Worm (Caenorhabditis elegans) whole organism, young adult: ENCODE measurements around the gene srx-77.

Source experiments
- C17E4.6 ChIP-seq: fragments of 200-800 bp; sonication (Bioruptor generic); IDR thresholded peaks from 2 replicates; pipeline ENCODE4 v1.3.6; 2022; ENCODE audit warnings: missing genetic modification reagents, missing genetic modification characterization, missing compliant biosample characterization
- D2030.7 ChIP-seq: fragments of 200-800 bp; sonication (Bioruptor generic); IDR thresholded peaks from 2 replicates; pipeline ENCODE4 v1.3.6; 2022; ENCODE audit warnings: missing genetic modification reagents, missing genetic modification characterization, missing compliant biosample characterization
- F22D6.2 ChIP-seq: sonication (generic microtip); optimal IDR thresholded peaks from 2 replicates; lab custom pipeline; 2016; ENCODE audit warnings: mild to moderate bottlenecking, missing genetic modification characterization, missing compliant biosample characterization
- F33H1.4 ChIP-seq: fragments of 200-800 bp; sonication (Bioruptor generic); IDR thresholded peaks from 2 replicates; pipeline ENCODE4 v1.3.6; 2022; ENCODE audit warnings: missing genetic modification reagents, missing genetic modification characterization, missing compliant biosample characterization
- F57A8.1 ChIP-seq: fragments of 200-800 bp; sonication (Bioruptor generic); optimal IDR thresholded peaks from 2 replicates; lab custom pipeline; 2018; ENCODE audit warnings: mild to moderate bottlenecking, missing genetic modification characterization, moderate library complexity, missing compliant biosample characterization
- K12H6.12 ChIP-seq: fragments of 200-800 bp; sonication (Bioruptor generic); optimal IDR thresholded peaks from 2 replicates; lab custom pipeline; 2018; ENCODE audit warnings: mild to moderate bottlenecking, missing genetic modification characterization, missing compliant biosample characterization
- T07F8.4 ChIP-seq: sonication (generic microtip); optimal IDR thresholded peaks from 2 replicates; lab custom pipeline; 2016; ENCODE audit warnings: mild to moderate bottlenecking, missing genetic modification characterization, moderate library complexity, missing compliant biosample characterization
- T26A5.8 ChIP-seq: sonication (generic microtip); optimal IDR thresholded peaks from 2 replicates; lab custom pipeline; 2016; ENCODE audit warnings: missing genetic modification characterization, missing compliant biosample characterization
- Y53F4B.3 ChIP-seq: fragments of 200-800 bp; sonication (Bioruptor generic); IDR thresholded peaks from 2 replicates; pipeline ENCODE4 v1.3.6; 2022; ENCODE audit warnings: missing genetic modification reagents, missing genetic modification characterization, missing compliant biosample characterization
- Y56A3A.18 ChIP-seq: fragments of 200-800 bp; sonication (Bioruptor generic); IDR thresholded peaks from 2 replicates; pipeline ENCODE4 v1.3.6; 2022; ENCODE audit warnings: missing genetic modification reagents, missing genetic modification characterization, missing compliant biosample characterization
- Y79H2A.3 ChIP-seq: fragments of 200-800 bp; sonication (Bioruptor generic); conservative IDR thresholded peaks from 2 replicates; pipeline ENCODE4 v1.3.6; 2022; ENCODE audit warnings: missing genetic modification reagents, missing genetic modification characterization, missing compliant biosample characterization
- ZK185.1 ChIP-seq: sonication (generic microtip); optimal IDR thresholded peaks from 2 replicates; lab custom pipeline; 2016; ENCODE audit warnings: mild to moderate bottlenecking, missing genetic modification characterization, missing compliant biosample characterization; ENCODE audit not compliant: poor library complexity, severe bottlenecking
- aptf-2 ChIP-seq: fragments of 200-800 bp; sonication (Bioruptor generic); conservative IDR thresholded peaks from 2 replicates; pipeline ENCODE4 v1.3.6; 2022; ENCODE audit warnings: missing genetic modification reagents, missing genetic modification characterization, missing compliant biosample characterization
- cebp-1 ChIP-seq, 2 experiments: fragments of 200-800 bp in 1 of 2; sonication (Bioruptor generic) in 1 of 2; sonication (generic microtip) in 1 of 2; IDR thresholded peaks in 1 of 2; optimal IDR thresholded peaks in 1 of 2; 2 replicates each; pipeline versions ENCODE4 v1.3.6 to Lab custom; 2017 to 2022; ENCODE audit warnings: missing compliant biosample characterization in 2 of 2, missing genetic modification characterization in 2 of 2, mild to moderate bottlenecking in 1 of 2, missing genetic modification reagents in 1 of 2, moderate library complexity in 1 of 2
- ceh-91 ChIP-seq: fragments of 200-800 bp; sonication (Bioruptor generic); IDR thresholded peaks from 2 replicates; pipeline ENCODE4 v1.3.6; 2022; ENCODE audit warnings: missing genetic modification reagents, missing genetic modification characterization, missing compliant biosample characterization
- die-1 ChIP-seq: sonication (generic microtip); optimal IDR thresholded peaks from 2 replicates; lab custom pipeline; 2016; ENCODE audit warnings: missing genotype, mild to moderate bottlenecking, missing genetic modification characterization, missing compliant biosample characterization
- dpl-1 ChIP-seq: fragments of 150-350 bp; optimal IDR thresholded peaks from 2 replicates; lab custom pipeline; 2014; ENCODE audit warnings: missing biosample characterization, missing genetic modification reagents, missing genetic modification characterization
- efl-1 ChIP-seq: fragments of 150-350 bp; optimal IDR thresholded peaks from 2 replicates; lab custom pipeline; 2014; ENCODE audit warnings: missing biosample characterization, missing genetic modification reagents, missing genetic modification characterization
- egl-18 ChIP-seq: fragments of 200-800 bp; sonication (Bioruptor generic); IDR thresholded peaks from 2 replicates; pipeline ENCODE4 v1.3.6; 2022; ENCODE audit warnings: missing genetic modification reagents, missing genetic modification characterization, missing compliant biosample characterization
- hlh-12 ChIP-seq: sonication (generic microtip); optimal IDR thresholded peaks from 2 replicates; lab custom pipeline; 2016; ENCODE audit warnings: missing genetic modification characterization, missing compliant biosample characterization
- hmg-1.2 ChIP-seq: fragments of 200-800 bp; sonication (Bioruptor generic); IDR thresholded peaks from 2 replicates; pipeline ENCODE4 v1.3.6; 2022; ENCODE audit warnings: missing genetic modification reagents, missing genetic modification characterization, missing compliant biosample characterization
- hmg-20 ChIP-seq: fragments of 200-800 bp; sonication (Bioruptor generic); IDR thresholded peaks from 2 replicates; pipeline ENCODE4 v1.3.6; 2022; ENCODE audit warnings: missing genetic modification reagents, missing genetic modification characterization, missing compliant biosample characterization
- hsf-1 ChIP-seq: fragments of 200-800 bp; sonication (Bioruptor generic); IDR thresholded peaks from 2 replicates; pipeline ENCODE4 v1.3.6; 2022; ENCODE audit warnings: missing genetic modification reagents, missing genetic modification characterization, missing compliant biosample characterization
- let-526 ChIP-seq: fragments of 200-800 bp; sonication (Bioruptor generic); IDR thresholded peaks from 2 replicates; pipeline ENCODE4 v1.3.6; 2022; ENCODE audit warnings: missing genetic modification reagents, missing genetic modification characterization, missing compliant biosample characterization
- lin-54 ChIP-seq: fragments of 200-800 bp; sonication (Bioruptor generic); optimal IDR thresholded peaks from 2 replicates; lab custom pipeline; 2018; ENCODE audit warnings: mild to moderate bottlenecking, missing genetic modification characterization, missing compliant biosample characterization
- lsl-1 ChIP-seq: fragments of 200-800 bp; sonication (Bioruptor generic); optimal IDR thresholded peaks from 2 replicates; lab custom pipeline; 2018; ENCODE audit warnings: mild to moderate bottlenecking, missing genetic modification characterization, moderate library complexity, missing compliant biosample characterization
- madf-10 ChIP-seq: sonication (generic microtip); optimal IDR thresholded peaks from 2 replicates; lab custom pipeline; 2016; ENCODE audit warnings: mild to moderate bottlenecking, missing genetic modification characterization, missing compliant biosample characterization
- madf-6 ChIP-seq: fragments of 200-800 bp; sonication (Bioruptor generic); IDR thresholded peaks from 2 replicates; pipeline ENCODE4 v1.3.6; 2022; ENCODE audit warnings: missing genetic modification reagents, missing genetic modification characterization, missing compliant biosample characterization
- madf-8 ChIP-seq: fragments of 200-800 bp; sonication (Bioruptor generic); conservative IDR thresholded peaks from 2 replicates; pipeline ENCODE4 v1.3.6; 2022; ENCODE audit warnings: missing genetic modification reagents, missing genetic modification characterization, missing compliant biosample characterization
- mel-28 ChIP-seq: sonication (generic microtip); optimal IDR thresholded peaks from 2 replicates; lab custom pipeline; 2016; ENCODE audit warnings: borderline replicate concordance, mild to moderate bottlenecking, missing genetic modification characterization, missing compliant biosample characterization
- mes-4 ChIP-seq: sonication (generic microtip); optimal IDR thresholded peaks from 2 replicates; lab custom pipeline; 2016; ENCODE audit warnings: missing genotype, missing genetic modification characterization, missing compliant biosample characterization
- nfyb-1 ChIP-seq: fragments of 200-800 bp; sonication (Bioruptor generic); IDR thresholded peaks from 2 replicates; pipeline ENCODE4 v1.3.6; 2022; ENCODE audit warnings: missing genetic modification reagents, missing genetic modification characterization, missing compliant biosample characterization
- nhr-179 ChIP-seq: sonication (generic microtip); optimal IDR thresholded peaks from 2 replicates; lab custom pipeline; 2016; ENCODE audit warnings: mild to moderate bottlenecking, missing genetic modification characterization, missing compliant biosample characterization
- nhr-80 ChIP-seq: sonication (generic microtip); optimal IDR thresholded peaks from 2 replicates; lab custom pipeline; 2016; ENCODE audit warnings: missing genetic modification characterization, missing compliant biosample characterization
- pha-4 ChIP-seq: fragments of 150-350 bp; sonication (generic microtip); optimal IDR thresholded peaks from 2 replicates; lab custom pipeline; 2014; ENCODE audit warnings: missing biosample characterization, missing genetic modification reagents, missing genetic modification characterization
- xnd-1 ChIP-seq: sonication (generic microtip); optimal IDR thresholded peaks from 2 replicates; lab custom pipeline; 2016; ENCODE audit warnings: missing genotype, missing genetic modification reagents, missing genetic modification characterization, missing compliant biosample characterization
- zim-3 ChIP-seq: sonication (generic microtip); optimal IDR thresholded peaks from 2 replicates; lab custom pipeline; 2017; ENCODE audit warnings: mild to moderate bottlenecking, missing genetic modification characterization, moderate library complexity, missing compliant biosample characterization

The srx-77 gene

DNA sequence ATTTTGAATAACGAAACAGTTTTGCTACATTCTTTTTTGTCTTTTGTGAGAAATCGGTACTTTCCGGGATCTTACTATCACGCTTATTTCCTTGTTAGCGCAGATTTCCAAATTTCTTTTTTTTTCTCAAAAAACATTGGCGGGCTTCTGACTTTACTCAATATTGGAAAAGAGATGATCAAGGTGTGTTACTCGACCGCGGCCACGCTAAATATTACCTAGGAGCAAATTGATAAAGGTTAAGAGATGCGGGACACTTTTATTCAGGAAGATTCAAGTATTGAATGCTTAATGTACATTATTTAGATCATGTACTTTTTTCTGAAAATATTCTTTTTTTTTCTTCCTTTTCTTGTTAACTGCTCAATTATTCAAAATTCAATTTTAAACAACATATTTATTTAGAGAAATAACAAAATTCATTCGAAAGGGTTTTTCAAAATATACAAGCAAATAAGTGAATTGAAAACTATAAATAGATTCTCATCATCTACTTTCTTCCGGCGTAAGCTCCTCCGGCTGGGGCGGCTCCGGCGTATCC lies 21.2 kb downstream of the srx-77 start:
- no peak for TF ChIP-seq F22D6.2
- no peak for TF ChIP-seq hmg-20
- no peak for TF ChIP-seq T26A5.8
- no peak for TF ChIP-seq Y56A3A.18 (GFP tag; lab: Robert Waterston, UW)
- no peak for TF ChIP-seq dpl-1 (GFP tag; lab: Kevin White, UChicago)
- TF ChIP-seq nhr-179 = no peak
- TF ChIP-seq nfyb-1 (GFP tag; lab: Robert Waterston, UW) = no peak

DNA sequence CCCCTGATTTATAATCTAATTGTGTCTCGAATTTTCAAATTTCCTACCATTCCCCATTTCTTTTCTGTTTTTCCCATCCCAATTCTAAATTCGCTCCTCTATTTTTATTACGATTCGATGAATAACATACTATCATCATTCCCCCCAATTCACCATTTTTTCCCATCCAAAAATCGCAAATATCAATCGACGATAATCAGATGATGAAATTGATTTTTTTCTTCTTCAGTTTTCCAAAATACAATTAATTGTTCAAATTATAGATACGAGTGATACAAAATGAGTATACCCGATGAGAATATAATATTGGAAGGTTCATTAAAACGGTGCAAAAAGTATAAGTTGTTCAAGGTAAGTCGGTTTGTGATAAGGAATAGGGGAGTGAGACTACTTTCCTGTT lies 25.8 kb downstream of the srx-77 start, which contains the start of gene soc-1:
TSS of gene soc-1 (plus strand) at position 262 of the 400 bp plus-strand sequence.
- TF ChIP-seq xnd-1 (tag; lab: Kevin White, UChicago) (no peak), mes-4 (tag; lab: Kevin White, UChicago) (no peak), egl-18 (GFP tag; lab: Robert Waterston, UW) (no peak), ceh-91 (GFP tag; lab: Robert Waterston, UW) (no peak), Y53F4B.3 (GFP tag; lab: Robert Waterston, UW) (no peak), K12H6.12 (tag; lab: Kevin White, UChicago) (no peak), Y79H2A.3 (GFP tag; lab: Robert Waterston, UW) (no peak), T07F8.4 (tag; lab: Kevin White, UChicago) (no peak), mel-28 (tag; lab: Kevin White, UChicago) (no peak), let-526 (GFP tag; lab: Robert Waterston, UW) (no peak), C17E4.6 (GFP tag; lab: Robert Waterston, UW) (no peak), F57A8.1 (GFP tag; lab: Kevin White, UChicago) (no peak), zim-3 (tag; lab: Kevin White, UChicago) (no peak), madf-10 (tag; lab: Kevin White, UChicago) (no peak), lin-54 (no peak), ZK185.1 (tag; lab: Kevin White, UChicago) (no peak)
- TF ChIP-seq, all 124 proteins: peak for 0

DNA sequence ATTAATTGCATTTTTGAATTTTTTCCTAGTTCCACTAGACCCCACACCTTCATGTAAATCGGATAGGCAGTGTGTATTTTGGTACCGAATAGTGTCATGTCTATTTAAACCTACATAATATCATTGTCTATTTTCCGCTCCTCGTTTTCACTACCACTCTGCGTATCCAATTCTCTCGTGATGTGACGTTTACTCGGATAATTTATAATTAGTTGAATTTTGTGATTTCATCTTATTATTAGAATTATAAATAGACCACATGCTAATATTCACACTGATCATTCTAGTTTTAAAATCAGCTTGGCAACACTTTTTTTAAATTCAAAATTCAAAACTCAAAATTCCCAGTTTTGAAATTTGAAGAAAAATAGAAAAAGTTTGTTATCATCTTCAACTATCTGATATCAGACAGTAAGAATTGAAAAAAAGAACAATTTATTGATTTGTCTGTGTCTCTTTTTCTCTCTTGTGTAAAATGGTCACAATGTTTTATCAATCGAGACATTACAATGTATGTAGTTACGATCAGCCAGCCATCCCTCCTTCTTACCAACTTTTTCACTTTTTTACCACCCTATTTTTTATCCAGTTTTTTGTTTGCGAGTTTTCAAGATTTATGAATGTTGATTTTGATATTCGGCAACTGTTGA lies 27.9 kb downstream of the srx-77 start:
- no peak for TF ChIP-seq efl-1 (GFP tag; lab: Kevin White, UChicago)
- no peak for TF ChIP-seq die-1 (tag; lab: Kevin White, UChicago)
- TF ChIP-seq nhr-80 = peak; percentile 32
- TF ChIP-seq, all 124 proteins: peak for 1

DNA sequence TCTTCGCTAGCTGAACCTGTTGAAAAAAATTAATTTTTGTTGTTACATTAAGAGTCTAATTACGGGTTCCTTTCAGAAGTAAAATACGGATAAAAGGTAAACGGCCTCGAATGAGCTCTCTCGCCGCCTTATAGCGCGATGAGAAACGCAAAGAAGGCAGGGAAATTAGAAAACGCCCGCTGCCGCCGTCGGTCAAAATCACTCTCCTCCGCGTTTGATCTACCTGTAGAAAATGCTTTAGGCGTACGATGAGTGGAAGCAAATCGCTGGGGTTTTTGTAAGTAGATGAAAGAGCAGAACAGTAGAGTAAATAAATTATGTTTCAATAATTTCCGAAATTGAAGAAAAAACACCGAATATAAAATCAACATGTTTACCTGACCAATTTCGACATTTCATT lies 31.4 kb downstream of the srx-77 start:
- TF ChIP-seq xnd-1 (tag; lab: Kevin White, UChicago) (peak; percentile 61), dpl-1 (GFP tag; lab: Kevin White, UChicago) (peak; percentile 44), madf-8 (peak; percentile 75), hlh-12 (no peak), F33H1.4 (GFP tag; lab: Robert Waterston, UW) (0 out of 2 replicates have a peak, but pooled peaks have one; percentile 12), D2030.7 (GFP tag; lab: Robert Waterston, UW) (peak; percentile 49; the same call in 1 of the 2 replicates), hmg-1.2 (peak; percentile 26; the same call in 1 of the 2 replicates), madf-6 (peak; percentile 88), efl-1 (GFP tag; lab: Kevin White, UChicago) (peak; percentile 89), ceh-91 (GFP tag; lab: Robert Waterston, UW) (peak; percentile 41; the same call in 1 of the 2 replicates), cebp-1 (GFP tag; IDR thresholded peaks at IDR 0.05; lab: Robert Waterston, UW) (no peak), cebp-1 (tag; optimal IDR thresholded peaks at IDR 0.05; lab: Kevin White, UChicago) (no peak), aptf-2 (GFP tag; lab: Robert Waterston, UW) (0 out of 2 replicates have a peak, but pooled peaks have one; percentile 13), pha-4 (tag; lab: Kevin White, UChicago) (no peak), lsl-1 (peak; percentile 36), hsf-1 (GFP tag; lab: Robert Waterston, UW) (0 out of 2 replicates have a peak, but pooled peaks have one; percentile 10)
